Fruit fly (Drosophila melanogaster) ovary, adult (tissue): ENCODE results near the gene CG9662.

Source experiments
- CG17801 ChIP-seq: fragments of 200-800 bp; optimal IDR thresholded peaks from 2 replicates; lab custom pipeline; 2019; ENCODE audit warnings: missing biosample characterization, mild to moderate bottlenecking, missing genetic modification characterization, moderate library complexity; ENCODE audit not compliant: partially characterized antibody

The CG9662 gene

dm6 chr2L:3346483-3346839 is 30.1 kb downstream of the CG9662 start:
- no peak for TF ChIP-seq CG17801 (GFP tag; lab: Kevin White, UChicago)

- no peak for TF ChIP-seq CG17801 (GFP tag; lab: Kevin White, UChicago)
Measured at dm6 chr2L:3345763-3346482, 30.6 kb downstream of the CG9662 start.

DNA sequence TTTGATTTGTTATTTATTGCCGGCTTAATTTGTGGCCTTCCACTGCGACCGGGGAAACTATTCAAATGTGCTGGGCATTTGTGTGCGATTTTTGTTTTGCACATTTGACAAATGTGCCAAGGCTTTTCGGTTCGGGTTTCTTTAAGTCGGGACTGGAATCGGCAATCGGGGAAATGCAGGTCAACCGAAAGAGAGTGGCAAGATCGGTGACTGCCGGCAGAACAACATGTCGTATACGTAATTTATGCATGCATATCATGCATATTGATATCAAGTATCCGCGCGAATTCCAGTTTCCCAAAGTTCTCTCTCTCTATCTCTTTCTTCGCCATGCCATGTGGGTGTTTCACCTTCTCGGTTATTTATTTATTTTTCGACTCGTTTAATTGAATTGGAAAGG is 34.2 kb downstream of the CG9662 start:
- TF ChIP-seq CG17801 (GFP tag; lab: Kevin White, UChicago), result no peak

dm6 chr2L:3341231-3341935 is 35.2 kb downstream of the CG9662 start:
- no peak for TF ChIP-seq CG17801 (GFP tag; lab: Kevin White, UChicago)

DNA sequence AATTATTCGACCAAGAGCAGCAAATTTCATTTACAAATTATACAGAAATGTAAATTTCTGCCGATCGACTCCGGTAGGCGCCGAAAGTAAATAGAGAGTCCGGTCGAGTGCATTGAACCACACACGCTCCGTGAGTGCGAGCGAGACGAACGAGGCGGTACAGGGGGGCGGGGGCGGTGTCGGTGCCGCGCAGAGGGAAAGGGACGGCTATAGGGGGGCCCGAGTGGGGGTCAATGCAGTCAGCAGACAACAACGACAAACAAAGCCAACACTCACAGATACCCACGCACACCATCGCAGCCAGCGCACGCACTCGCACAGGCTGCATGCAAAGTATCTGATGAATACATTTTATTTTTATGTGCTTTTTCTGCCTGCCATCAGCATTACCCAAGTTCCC is 37.1 kb downstream of the CG9662 start:
- TF ChIP-seq CG17801 (GFP tag; lab: Kevin White, UChicago), result no peak

dm6 chr2L:3338566-3339215 is 37.8 kb downstream of the CG9662 start:
- TF ChIP-seq CG17801 (GFP tag; lab: Kevin White, UChicago), result no peak

DNA sequence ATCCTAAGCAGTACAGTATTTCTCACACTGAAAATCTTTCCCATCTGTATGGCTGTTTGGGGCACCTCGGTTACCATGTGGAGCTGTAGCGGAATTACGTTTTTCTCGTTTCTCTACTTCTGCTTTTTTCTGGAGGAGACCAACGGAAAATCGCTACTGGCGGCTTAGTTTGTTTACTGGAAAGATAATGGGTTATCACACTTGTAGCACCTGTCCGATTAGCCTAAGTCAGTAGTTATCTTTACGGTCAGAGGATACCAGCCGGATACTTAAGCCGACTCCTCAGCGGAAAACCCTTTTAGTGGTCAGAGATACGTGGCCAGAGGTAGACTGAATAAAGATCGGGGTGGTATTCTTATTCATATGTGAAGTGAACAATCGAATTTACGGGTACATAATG is 44.0 kb downstream of the CG9662 start, which contains the start of gene CG15408:
TSS of gene CG15408 (plus strand) at position 301 of the 400 bp plus-strand sequence.
- TF ChIP-seq CG17801 (GFP tag; lab: Kevin White, UChicago), result no peak

DNA sequence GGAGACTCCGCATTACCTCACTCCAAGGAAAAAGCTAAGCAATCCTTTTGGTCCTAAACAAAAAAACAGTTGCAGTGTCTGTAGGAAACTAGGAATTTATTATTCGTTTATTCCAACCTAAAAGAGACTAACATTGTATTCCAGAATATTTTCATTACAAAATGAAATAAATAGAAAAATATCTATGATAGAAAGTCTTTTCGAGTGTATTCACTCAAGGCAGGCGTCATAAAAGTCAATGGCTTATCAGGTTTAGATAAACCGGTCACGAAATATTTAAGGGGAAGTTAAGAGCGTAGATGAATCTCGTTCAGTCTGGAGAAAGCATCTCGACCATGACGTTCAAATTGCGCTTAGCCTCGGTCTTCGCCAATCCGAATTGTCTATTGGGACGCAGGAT is 45.9 kb downstream of the CG9662 start, which contains the start of gene CG3285:
TSS of gene CG3285 (plus strand) at position 301 of the 400 bp plus-strand sequence.
- no peak for TF ChIP-seq CG17801 (GFP tag; lab: Kevin White, UChicago)

DNA sequence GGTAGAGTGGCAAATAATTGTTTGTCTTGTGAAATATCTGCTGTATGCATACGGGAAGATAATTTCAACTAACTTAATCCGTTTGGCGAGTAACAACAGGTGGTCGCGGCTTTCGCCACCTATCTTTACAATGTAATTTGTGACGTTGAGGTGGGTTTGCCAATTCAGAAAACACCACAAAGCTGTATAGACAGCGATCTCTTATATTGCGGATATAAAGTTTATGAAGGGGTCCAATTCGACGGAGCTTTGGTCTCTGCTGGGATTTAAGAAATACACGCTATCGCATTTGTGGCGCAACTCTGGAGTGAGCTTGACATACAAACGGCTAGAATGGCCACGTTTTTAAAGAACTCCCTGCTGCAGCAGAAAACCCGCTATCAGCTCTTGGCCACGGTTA is 48.9 kb downstream of the CG9662 start, which contains the start of gene CG33282:
TSS of gene CG33282 (plus strand) at position 301 of the 400 bp plus-strand sequence.
- no peak for TF ChIP-seq CG17801 (GFP tag; lab: Kevin White, UChicago)
